Worm (Caenorhabditis elegans): ENCODE measurements around the gene gar-1.

DNA sequence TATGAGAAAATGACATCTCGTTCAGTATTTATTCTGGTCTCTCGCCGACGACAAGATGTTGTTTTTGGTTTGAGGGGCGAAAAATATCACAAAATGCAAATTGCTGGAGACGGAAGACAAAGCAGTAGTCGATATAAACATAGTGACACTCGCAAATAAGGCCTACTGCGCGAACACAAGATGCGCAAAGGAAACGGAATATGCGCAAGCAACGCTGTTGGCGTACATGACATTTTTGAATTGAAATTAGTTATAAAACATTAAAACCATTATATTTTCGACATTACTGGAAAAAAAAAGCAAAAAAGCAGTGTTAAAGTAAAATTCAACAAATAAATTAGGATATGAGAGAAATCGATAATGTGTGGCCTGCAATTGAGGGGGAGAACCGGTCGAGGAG lies 20.3 kb upstream of the gar-1 start, which contains the start of gene cdf-1:
- TF ChIP-seq unc-62 (GFP tag; optimal IDR thresholded peaks at IDR 0.05) (no peak), isw-1 (GFP tag; IDR thresholded peaks at IDR 0.05) (no peak; the same call in 1 of the 2 replicates), ztf-4 (tag; optimal IDR thresholded peaks at IDR 0.05) (no peak), tbx-2 (tag; optimal IDR thresholded peaks at IDR 0.05) (no peak), ceh-88 (GFP tag; IDR thresholded peaks at IDR 0.05) (no peak), lin-39 (tag; optimal IDR thresholded peaks at IDR 0.05) (no peak), nhr-76 (tag; optimal IDR thresholded peaks at IDR 0.05) (no peak), vab-15 (tag; optimal IDR thresholded peaks at IDR 0.05) (no peak), lin-13 (GFP tag; optimal IDR thresholded peaks at IDR 0.05) (peak; percentile 50), hpl-2 (GFP tag; optimal IDR thresholded peaks at IDR 0.05) (no peak), lin-15B (tag; optimal IDR thresholded peaks at IDR 0.05) (no peak), nhr-11 (tag; optimal IDR thresholded peaks at IDR 0.05) (no peak), ceh-82 (tag; optimal IDR thresholded peaks at IDR 0.05) (no peak), nhr-20 (tag; optimal IDR thresholded peaks at IDR 0.05) (peak; percentile 29)

Measured in whole organism, L1 larva.